Fruit fly (Drosophila melanogaster) whole organism: ENCODE data around the gene CG43672.
"Not testable (repeated sequence)": the region's sequence is repeated elsewhere in the genome, so short reads cannot be mapped to it uniquely, and the experiment has no call there.

Source experiments
- CG8478 ChIP-seq: fragments of >200 bp; optimal IDR thresholded peaks from 2 replicates; lab custom pipeline; 2018; ENCODE audit warnings: inconsistent platforms
- Dll ChIP-seq: fragments of >200 bp; optimal IDR thresholded peaks from 2 replicates; lab custom pipeline; 2017
- EcR ChIP-seq, 2 experiments: fragments of >200 bp; optimal IDR thresholded peaks; 2 replicates each; lab custom pipeline; 2017; ENCODE audit warnings: missing biosample characterization in 2 of 2, missing genetic modification characterization in 2 of 2, missing genetic modification reagents in 2 of 2
- pan ChIP-seq: fragments of >200 bp; optimal IDR thresholded peaks from 2 replicates; lab custom pipeline; 2017
- psq ChIP-seq: fragments of >200 bp; optimal IDR thresholded peaks from 2 replicates; lab custom pipeline; 2017
- usp ChIP-seq: fragments of >200 bp; optimal IDR thresholded peaks from 2 replicates; lab custom pipeline; 2017; ENCODE audit warnings: missing biosample characterization, missing genetic modification characterization, mixed read lengths

The CG43672 gene

dm6 chrX:15786242-15786641, 13.5 kb downstream of the CG43672 start:
- TF ChIP-seq Dll (lab: Kevin White, UChicago) = no peak
- TF ChIP-seq CG8478 (lab: Kevin White, UChicago) = no peak
- TF ChIP-seq psq = no peak
- no peak for TF ChIP-seq usp

dm6 chrX:15788235-15789187, 15.7 kb downstream of the CG43672 start, which contains the start of gene Rhp:
Gene Rhp (plus strand): TSS chrX:15788897.
- TF ChIP-seq EcR (GFP tag; optimal IDR thresholded peaks at IDR 0.05; lab: Kevin White, UChicago) (no peak), pan (lab: Kevin White, UChicago) (no peak), Dll (lab: Kevin White, UChicago) (no peak), psq (no peak), usp (no peak), CG8478 (lab: Kevin White, UChicago) (no peak)

dm6 chrX:15795951-15796443, 23.2 kb downstream of the CG43672 start, which contains the start of gene sordd1:
Gene sordd1 (minus strand): TSS chrX:15796028.
- not testable (repeated sequence) for TF ChIP-seq Dll, CG8478, pan (lab: Kevin White, UChicago)

- not testable (repeated sequence) for TF ChIP-seq Dll (lab: Kevin White, UChicago); psq; CG8478 (lab: Kevin White, UChicago)
Observed at dm6 chrX:15799085-15799557, 26.4 kb downstream of the CG43672 start, which contains the start of the genes sordd2 and CG15602. Gene sordd2 (minus strand): TSS chrX:15799162. Gene CG15602 (plus strand): TSS chrX:15799426.

dm6 chrX:15802880-15803650, 30.3 kb downstream of the CG43672 start:
- no peak for TF ChIP-seq EcR (GFP tag; optimal IDR thresholded peaks at IDR 0.05; lab: Kevin White, UChicago)
- no peak for TF ChIP-seq Dll (lab: Kevin White, UChicago)
- TF ChIP-seq pan (lab: Kevin White, UChicago) = no peak
- no peak for TF ChIP-seq usp
- TF ChIP-seq psq = no peak
- no peak for TF ChIP-seq CG8478 (lab: Kevin White, UChicago)

dm6 chrX:15803764-15804563, 31.2 kb downstream of the CG43672 start, which contains the start of the genes PGRP-LE and sd:
Gene PGRP-LE (minus strand): TSS chrX:15803880.
Gene sd (plus strand): TSS chrX:15804370.
- TF ChIP-seq Dll (lab: Kevin White, UChicago) (no peak), pan (lab: Kevin White, UChicago) (no peak), EcR (GFP tag; optimal IDR thresholded peaks at IDR 0.05; lab: Kevin White, UChicago) (no peak), CG8478 (lab: Kevin White, UChicago) (no peak), usp (no peak), psq (no peak)

dm6 chrX:15804790-15805189, 32.0 kb downstream of the CG43672 start:
- no peak for TF ChIP-seq CG8478 (lab: Kevin White, UChicago)
- no peak for TF ChIP-seq EcR (GFP tag; optimal IDR thresholded peaks at IDR 0.05; lab: Kevin White, UChicago)
- no peak for TF ChIP-seq psq
- TF ChIP-seq Dll (lab: Kevin White, UChicago) = no peak
- no peak for TF ChIP-seq usp
- no peak for TF ChIP-seq pan (lab: Kevin White, UChicago)

- TF ChIP-seq usp = no peak
- TF ChIP-seq CG8478 (lab: Kevin White, UChicago) = no peak
- no peak for TF ChIP-seq pan (lab: Kevin White, UChicago)
- TF ChIP-seq EcR (GFP tag; optimal IDR thresholded peaks at IDR 0.05; lab: Kevin White, UChicago) = no peak
Observed at dm6 chrX:15805523-15805922, 32.8 kb downstream of the CG43672 start.

- TF ChIP-seq psq (no peak), usp (no peak), pan (lab: Kevin White, UChicago) (no peak), EcR (GFP tag; optimal IDR thresholded peaks at IDR 0.05; lab: Kevin White, UChicago) (no peak), CG8478 (lab: Kevin White, UChicago) (no peak), Dll (lab: Kevin White, UChicago) (no peak)
Observed at dm6 chrX:15807915-15808314, 35.2 kb downstream of the CG43672 start.

dm6 chrX:15809255-15809654, 36.5 kb downstream of the CG43672 start, which contains the start of gene CG8509:
Gene CG8509 (plus strand): TSS chrX:15809555.
- TF ChIP-seq EcR (GFP tag; optimal IDR thresholded peaks at IDR 0.05; lab: Kevin White, UChicago) (no peak), psq (no peak), usp (no peak), CG8478 (lab: Kevin White, UChicago) (no peak), pan (lab: Kevin White, UChicago) (no peak), Dll (lab: Kevin White, UChicago) (no peak)
